Worm (Caenorhabditis elegans) whole organism, L2 larva: Measurements from ENCODE around the gene F58B4.2.

Experiments
- ZK546.5 ChIP-seq: sonication (generic microtip); optimal IDR thresholded peaks from 2 replicates; lab custom pipeline; 2017; ENCODE audit warnings: missing biosample characterization, missing genetic modification characterization
- ama-1 ChIP-seq: fragments of 150-350 bp; optimal IDR thresholded peaks from 2 replicates; lab custom pipeline; 2018; ENCODE audit warnings: inconsistent platforms
- lin-13 ChIP-seq: fragments of 150-350 bp; optimal IDR thresholded peaks from 2 replicates; lab custom pipeline; 2014; ENCODE audit warnings: missing biosample characterization, missing genetic modification reagents, missing genetic modification characterization
- mab-5 ChIP-seq: fragments of 150-350 bp; optimal IDR thresholded peaks from 2 replicates; lab custom pipeline; 2014; ENCODE audit warnings: missing biosample characterization, missing genetic modification characterization
- nhr-11 ChIP-seq: fragments of 150-350 bp; optimal IDR thresholded peaks from 2 replicates; lab custom pipeline; 2014; ENCODE audit warnings: missing biosample characterization, missing genetic modification characterization
- nhr-77 ChIP-seq: fragments of 150-350 bp; optimal IDR thresholded peaks from 2 replicates; lab custom pipeline; 2014; ENCODE audit warnings: missing biosample characterization, missing genetic modification characterization
- snpc-4 ChIP-seq: fragments of 150-350 bp; optimal IDR thresholded peaks from 2 replicates; lab custom pipeline; 2014; ENCODE audit warnings: missing biosample characterization, missing genetic modification characterization
- unc-62 ChIP-seq: fragments of 150-350 bp; optimal IDR thresholded peaks from 2 replicates; lab custom pipeline; 2014; ENCODE audit warnings: missing biosample characterization, missing genetic modification reagents, missing genetic modification characterization
- ztf-11 ChIP-seq: sonication (generic microtip); optimal IDR thresholded peaks from 2 replicates; lab custom pipeline; 2017; ENCODE audit warnings: missing biosample characterization, missing genetic modification characterization

DNA sequence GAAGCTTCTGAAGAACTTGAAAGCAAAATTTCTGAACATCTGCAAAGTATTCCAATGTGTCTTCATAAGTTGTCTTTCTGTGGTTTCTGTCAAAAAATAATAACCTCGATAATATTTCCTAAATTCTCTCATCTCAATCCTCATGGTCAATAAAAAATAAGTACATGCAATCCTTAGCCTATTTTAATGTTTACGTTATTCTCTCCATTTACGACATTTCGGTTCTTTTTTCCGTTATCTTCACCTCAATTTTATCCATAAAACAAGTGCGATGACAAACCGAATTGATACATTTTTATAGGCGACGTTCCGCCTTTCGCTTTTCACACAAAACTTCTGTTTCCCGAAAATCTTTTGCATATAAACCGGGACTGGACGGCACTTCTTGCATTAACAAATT, 31.2 kb upstream of the F58B4.2 start, which contains the start of gene col-153:
- no peak for TF ChIP-seq nhr-77
- no peak for TF ChIP-seq ztf-11 (tag; lab: Kevin White, UChicago)
- TF ChIP-seq unc-62 (GFP tag; lab: Kevin White, UChicago) = no peak
- no peak for TF ChIP-seq nhr-11 (tag; lab: Kevin White, UChicago)
- TF ChIP-seq lin-13 (GFP tag; lab: Kevin White, UChicago) = no peak
- TF ChIP-seq ZK546.5 (tag; lab: Kevin White, UChicago) = no peak
- TF ChIP-seq mab-5 (tag; lab: Kevin White, UChicago) = no peak
- no peak for TF ChIP-seq ama-1 (lab: Kevin White, UChicago)
- no peak for TF ChIP-seq snpc-4 (tag; lab: Kevin White, UChicago)
